Fruit fly (Drosophila melanogaster) whole organism, prepupa: ENCODE data around the gene dtn.
A peak's percentile ranks its signal among the peaks of the same experiment; 100 is the strongest.

Source experiments
- CG10669 ChIP-seq: fragments of 200-800 bp; sonication (Bioruptor generic); optimal IDR thresholded peaks from 3 replicates; lab custom pipeline; 2018; ENCODE audit warnings: missing biosample characterization, mild to moderate bottlenecking, missing genetic modification characterization, moderate library complexity
- CG11762 ChIP-seq: fragments of 200-800 bp; sonication (Bioruptor generic); optimal IDR thresholded peaks from 3 replicates; lab custom pipeline; 2016; ENCODE audit warnings: missing biosample characterization, missing genetic modification characterization; ENCODE audit not compliant: insufficient read depth
- CG11902 ChIP-seq: fragments of 200-800 bp; sonication (Bioruptor generic); optimal IDR thresholded peaks from 3 replicates; lab custom pipeline; 2016; ENCODE audit warnings: missing biosample characterization, missing genetic modification characterization
- CG1621 ChIP-seq: fragments of 200-800 bp; sonication (Bioruptor generic); optimal IDR thresholded peaks from 3 replicates; lab custom pipeline; 2018; ENCODE audit warnings: missing biosample characterization, mild to moderate bottlenecking, missing genetic modification characterization
- CG16779 ChIP-seq: fragments of 200-800 bp; sonication (Bioruptor generic); optimal IDR thresholded peaks from 3 replicates; lab custom pipeline; 2017; ENCODE audit warnings: missing biosample characterization, mild to moderate bottlenecking, missing genetic modification characterization
- CG3032 ChIP-seq: fragments of 200-800 bp; optimal IDR thresholded peaks from 2 replicates; lab custom pipeline; 2019; ENCODE audit warnings: missing biosample characterization, mild to moderate bottlenecking, missing genetic modification characterization, moderate library complexity
- CG31627 ChIP-seq: fragments of 200-800 bp; sonication (Bioruptor generic); optimal IDR thresholded peaks from 3 replicates; lab custom pipeline; 2016; ENCODE audit warnings: missing biosample characterization, missing genetic modification characterization
- CG6276 ChIP-seq: fragments of 200-800 bp; sonication (Bioruptor generic); optimal IDR thresholded peaks from 2 replicates; lab custom pipeline; 2017; ENCODE audit warnings: missing biosample characterization, mild to moderate bottlenecking, missing genetic modification characterization
- CG6792 ChIP-seq: fragments of 200-800 bp; sonication (Bioruptor generic); optimal IDR thresholded peaks from 3 replicates; lab custom pipeline; 2016; ENCODE audit warnings: missing biosample characterization, missing genetic modification characterization
- CG6808 ChIP-seq: fragments of 200-800 bp; sonication (Bioruptor generic); optimal IDR thresholded peaks from 3 replicates; lab custom pipeline; 2017; ENCODE audit warnings: missing biosample characterization, missing genetic modification characterization, mild to moderate bottlenecking, moderate library complexity, missing genetic modification reagents
- CG6854 ChIP-seq: fragments of 200-800 bp; sonication (Bioruptor generic); optimal IDR thresholded peaks from 2 replicates; lab custom pipeline; 2017; ENCODE audit warnings: missing biosample characterization, mild to moderate bottlenecking, missing genetic modification characterization
- CG9139 ChIP-seq: fragments of 200-800 bp; sonication (Bioruptor generic); optimal IDR thresholded peaks from 3 replicates; lab custom pipeline; 2017; ENCODE audit warnings: missing biosample characterization, mild to moderate bottlenecking, missing genetic modification characterization
- Eip75B ChIP-seq: fragments of 200-800 bp; sonication (Bioruptor generic); optimal IDR thresholded peaks from 3 replicates; lab custom pipeline; 2016; ENCODE audit warnings: missing biosample characterization, missing genetic modification characterization
- Eip93F ChIP-seq: fragments of 200-800 bp; sonication (Bioruptor generic); optimal IDR thresholded peaks from 2 replicates; lab custom pipeline; 2016; ENCODE audit warnings: missing biosample characterization, mild to moderate bottlenecking, missing genetic modification characterization
- Ets21C ChIP-seq: fragments of 200-800 bp; sonication (Bioruptor generic); optimal IDR thresholded peaks from 3 replicates; lab custom pipeline; 2016; ENCODE audit warnings: missing biosample characterization, missing genetic modification characterization
- Hr38 ChIP-seq: sonication (Bioruptor generic); optimal IDR thresholded peaks from 2 replicates; lab custom pipeline; 2016; ENCODE audit warnings: missing biosample characterization, missing genetic modification characterization
- Sox15 ChIP-seq: fragments of 200-800 bp; sonication (Bioruptor generic); optimal IDR thresholded peaks from 3 replicates; lab custom pipeline; 2016; ENCODE audit warnings: missing biosample characterization, missing genetic modification characterization
- achi ChIP-seq: fragments of 200-800 bp; sonication (Bioruptor generic); optimal IDR thresholded peaks from 3 replicates; lab custom pipeline; 2016; ENCODE audit warnings: missing biosample characterization, missing genetic modification characterization
- cyc ChIP-seq: fragments of 200-800 bp; sonication (Bioruptor generic); optimal IDR thresholded peaks from 3 replicates; lab custom pipeline; 2016; ENCODE audit warnings: missing biosample characterization, missing genetic modification characterization
- dac ChIP-seq: fragments of 200-800 bp; sonication (Bioruptor generic); optimal IDR thresholded peaks from 2 replicates; lab custom pipeline; 2017; ENCODE audit warnings: missing biosample characterization, mild to moderate bottlenecking, missing genetic modification characterization
- esn ChIP-seq: fragments of 200-800 bp; sonication (Bioruptor generic); optimal IDR thresholded peaks from 2 replicates; lab custom pipeline; 2016; ENCODE audit warnings: missing biosample characterization, mild to moderate bottlenecking, missing genetic modification characterization, moderate library complexity
- fd59A ChIP-seq: fragments of 200-800 bp; sonication (Bioruptor generic); optimal IDR thresholded peaks from 2 replicates; lab custom pipeline; 2017; ENCODE audit warnings: missing biosample characterization, mild to moderate bottlenecking, missing genetic modification characterization, missing genetic modification reagents
- fkh ChIP-seq: fragments of 200-800 bp; sonication (Bioruptor generic); optimal IDR thresholded peaks from 3 replicates; lab custom pipeline; 2017; ENCODE audit warnings: missing biosample characterization, mild to moderate bottlenecking, missing genetic modification characterization, moderate library complexity
- lz ChIP-seq: fragments of 200-800 bp; sonication (Bioruptor generic); optimal IDR thresholded peaks from 3 replicates; lab custom pipeline; 2016; ENCODE audit warnings: missing biosample characterization, missing genetic modification characterization
- net ChIP-seq: fragments of 200-800 bp; sonication (Bioruptor generic); optimal IDR thresholded peaks from 3 replicates; lab custom pipeline; 2016; ENCODE audit warnings: missing biosample characterization, missing genetic modification characterization
- salr ChIP-seq, 2 experiments: fragments of 200-800 bp; sonication (Bioruptor generic); optimal IDR thresholded peaks; 3 replicates each; lab custom pipeline; 2016 to 2018; ENCODE audit warnings: missing biosample characterization in 2 of 2, missing genetic modification characterization in 2 of 2, mild to moderate bottlenecking in 1 of 2
- ss ChIP-seq, 2 experiments: fragments of 200-800 bp; sonication (Bioruptor generic); optimal IDR thresholded peaks; 2 replicates in 1 of 2; 3 replicates in 1 of 2; lab custom pipeline; 2017 to 2018; ENCODE audit warnings: mild to moderate bottlenecking in 2 of 2, missing biosample characterization in 2 of 2, missing genetic modification characterization in 2 of 2, moderate library complexity in 1 of 2
- vri ChIP-seq: fragments of 200-800 bp; sonication (Bioruptor generic); optimal IDR thresholded peaks from 3 replicates; lab custom pipeline; 2016; ENCODE audit warnings: missing biosample characterization, mild to moderate bottlenecking, missing genetic modification characterization

dtn gene

DNA sequence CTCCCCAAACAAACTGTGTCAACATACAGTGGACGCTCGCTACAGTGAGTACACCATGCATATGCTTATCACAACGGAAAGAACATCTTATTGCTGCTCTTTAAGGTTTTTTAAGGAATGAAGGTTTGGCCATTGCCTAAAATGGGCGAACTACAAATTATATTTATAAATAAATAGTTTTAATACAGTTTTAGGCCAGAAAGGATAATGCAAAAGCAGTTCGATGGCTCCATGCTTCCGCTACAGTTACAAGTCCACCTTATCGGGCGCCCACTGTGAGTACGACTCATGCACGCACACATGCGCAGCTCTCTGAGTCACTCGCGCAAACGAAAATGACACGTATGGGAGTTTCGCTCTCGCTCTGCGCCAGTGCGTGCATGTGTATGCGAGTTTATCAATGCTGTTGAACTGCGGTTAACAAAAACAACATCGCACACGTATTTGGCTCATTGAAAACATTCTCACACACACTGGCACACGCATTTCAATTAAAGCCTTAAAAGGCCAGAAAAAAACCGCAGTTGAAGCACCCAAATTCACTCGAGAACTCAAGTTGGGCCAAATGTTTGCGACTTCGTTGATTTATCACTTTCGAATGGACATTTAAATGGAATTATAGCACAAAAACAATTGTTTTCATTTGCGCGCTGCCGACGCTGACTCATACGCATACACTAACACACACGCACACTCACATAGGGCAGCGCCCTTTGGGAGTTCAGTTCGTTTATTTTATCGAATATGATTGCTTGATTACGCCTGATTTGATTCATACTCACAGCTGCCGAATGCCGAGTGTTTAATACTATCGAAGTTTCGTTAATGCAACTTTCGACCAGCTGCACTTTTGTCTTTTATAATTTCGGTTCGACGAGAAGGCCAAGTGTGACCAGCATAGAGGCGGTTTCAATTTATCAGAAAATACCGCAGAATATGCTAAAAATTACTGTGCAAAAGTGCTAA is 939 bp upstream of the dtn start, which contains the start of gene sqh (continued):
- TF ChIP-seq CG16779 (tag; lab: Kevin White, UChicago) (peak; percentile 66), achi (GFP tag; lab: Kevin White, UChicago) (peak; percentile 88), Eip93F (GFP tag; lab: Kevin White, UChicago) (peak; percentile 91), dac (GFP tag; lab: Kevin White, UChicago) (peak; percentile 88), CG6808 (GFP tag; lab: Kevin White, UChicago) (peak; percentile 82), CG31627 (GFP tag; lab: Kevin White, UChicago) (peak; percentile 75), CG10669 (GFP tag; lab: Kevin White, UChicago) (peak; percentile 83), salr (GFP tag; optimal IDR thresholded peaks at IDR 0.05; lab: Kevin White, UChicago) (peak; percentile 69 to 75), CG11902 (peak; percentile 65), Hr38 (GFP tag; lab: Kevin White, UChicago) (no peak)

DNA sequence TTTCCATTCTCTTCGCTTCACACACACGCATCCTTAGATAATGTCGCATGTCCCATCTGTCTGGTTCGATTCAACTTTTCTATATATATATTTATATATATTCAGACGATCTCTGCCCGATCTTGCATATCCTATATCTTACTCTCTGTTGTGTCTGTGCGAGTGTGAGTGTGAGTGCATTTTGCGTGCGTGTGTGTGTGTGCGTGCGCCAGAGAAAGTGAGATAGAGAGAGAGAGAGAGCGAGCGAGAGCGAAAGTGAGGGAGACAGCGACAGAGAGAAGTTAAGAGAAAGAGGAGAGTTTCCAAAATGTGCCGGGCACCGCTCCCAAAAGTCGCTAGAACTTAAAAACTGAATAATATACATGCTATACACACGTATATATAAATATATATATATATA is 6.3 kb downstream of the dtn start:
- TF ChIP-seq CG3032 (tag; lab: Kevin White, UChicago) = no peak
- no peak for TF ChIP-seq CG10669 (GFP tag; lab: Kevin White, UChicago)
- no peak for TF ChIP-seq CG6276 (GFP tag; lab: Kevin White, UChicago)
- no peak for TF ChIP-seq net
- no peak for TF ChIP-seq Hr38 (GFP tag; lab: Kevin White, UChicago)
- TF ChIP-seq CG6792 (GFP tag; lab: Kevin White, UChicago) = no peak
- TF ChIP-seq ss (GFP tag; optimal IDR thresholded peaks at IDR 0.05; lab: Kevin White, UChicago) = no peak
- no peak for TF ChIP-seq CG6854
- TF ChIP-seq vri (GFP tag; lab: Kevin White, UChicago) = no peak
- no peak for TF ChIP-seq achi (GFP tag; lab: Kevin White, UChicago)
- no peak for TF ChIP-seq Eip93F (GFP tag; lab: Kevin White, UChicago)
- no peak for TF ChIP-seq fkh (GFP tag; lab: Kevin White, UChicago)
- TF ChIP-seq cyc (GFP tag; lab: Kevin White, UChicago) = no peak
- TF ChIP-seq CG11762 (GFP tag; lab: Kevin White, UChicago) = no peak
- no peak for TF ChIP-seq fd59A (GFP tag; lab: Kevin White, UChicago)
- TF ChIP-seq Eip75B (GFP tag; lab: Kevin White, UChicago) = no peak

DNA sequence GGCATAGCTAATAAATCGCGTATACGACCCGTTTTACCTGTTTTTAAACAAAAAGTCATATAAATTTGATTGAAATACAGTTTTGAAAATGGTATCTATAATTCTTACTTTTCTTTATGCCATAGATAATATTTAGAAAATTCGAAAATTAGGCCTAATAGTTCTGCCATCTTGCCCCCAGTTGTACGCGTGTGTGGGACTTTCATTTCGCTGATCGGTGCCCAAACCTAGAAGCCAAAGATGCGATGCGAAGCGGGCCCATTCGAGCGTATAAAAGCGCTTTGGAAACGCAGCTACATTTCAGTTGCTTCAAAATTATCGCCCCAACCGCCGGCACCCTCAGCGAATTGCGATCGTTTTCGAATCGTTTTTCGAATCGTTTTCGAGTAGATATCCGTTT is 11.6 kb downstream of the dtn start, which contains the start of gene CG14445:
TSS of gene CG14445 (plus strand) at position 301 of the 400 bp plus-strand sequence.
- no peak for TF ChIP-seq Ets21C
- TF ChIP-seq cyc (GFP tag; lab: Kevin White, UChicago) = no peak
- TF ChIP-seq CG1621 (tag; lab: Kevin White, UChicago) = no peak
- TF ChIP-seq Sox15 = no peak
- TF ChIP-seq ss (GFP tag; optimal IDR thresholded peaks at IDR 0.05; lab: Kevin White, UChicago) = no peak
- TF ChIP-seq net = no peak
- TF ChIP-seq CG9139 (GFP tag; lab: Kevin White, UChicago) = no peak
- TF ChIP-seq CG6808 (GFP tag; lab: Kevin White, UChicago) = no peak
- no peak for TF ChIP-seq fd59A (GFP tag; lab: Kevin White, UChicago)
- TF ChIP-seq esn (GFP tag; lab: Kevin White, UChicago) = no peak
- TF ChIP-seq, all 60 proteins: peak for 0

DNA sequence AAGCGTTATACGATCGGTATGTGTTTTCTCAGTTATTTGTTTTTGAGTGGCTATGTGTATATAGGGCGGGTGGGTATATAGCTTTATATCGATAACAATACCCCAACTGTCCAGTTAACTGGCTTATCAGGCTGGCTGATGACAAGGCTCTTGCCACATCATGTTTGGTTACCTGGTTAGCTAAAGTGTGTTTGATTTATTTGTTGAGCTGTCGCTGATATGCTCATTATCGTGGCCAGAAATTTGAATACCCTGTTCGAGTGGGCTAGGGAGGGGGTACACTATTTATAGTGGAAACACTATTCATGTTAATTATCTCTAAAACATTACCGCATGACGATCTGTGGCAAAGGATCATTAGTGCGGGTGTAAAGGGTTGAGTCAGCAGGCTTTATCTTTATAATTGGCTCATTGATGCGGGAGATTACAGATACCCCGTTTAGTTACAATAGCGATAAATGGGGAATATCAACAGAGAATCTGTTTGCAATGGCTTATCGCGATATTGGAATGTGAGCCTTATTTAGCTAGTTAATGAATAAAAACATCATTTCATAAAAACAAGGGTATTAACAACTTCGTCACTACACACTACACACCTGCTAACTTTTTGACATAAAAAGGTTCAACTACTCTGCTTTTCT is 27.6 kb downstream of the dtn start:
- TF ChIP-seq fkh (GFP tag; lab: Kevin White, UChicago) (no peak), CG3032 (tag; lab: Kevin White, UChicago) (no peak), CG9139 (GFP tag; lab: Kevin White, UChicago) (no peak), lz (GFP tag; lab: Kevin White, UChicago) (no peak)
